Worm (Caenorhabditis elegans) whole organism, L3 larva: ENCODE measurements around the gene M02F4.2.

Experiments used
- R02D3.7 ChIP-seq: fragments of 150-350 bp; optimal IDR thresholded peaks from 2 replicates; lab custom pipeline; 2014; ENCODE audit warnings: missing biosample characterization, missing genetic modification characterization
- aly-2 ChIP-seq: fragments of 150-350 bp; optimal IDR thresholded peaks from 2 replicates; lab custom pipeline; 2014; ENCODE audit warnings: missing biosample characterization, missing genetic modification characterization
- ama-1 ChIP-seq: fragments of 150-350 bp; optimal IDR thresholded peaks from 2 replicates; lab custom pipeline; 2018
- egl-27 ChIP-seq: sonication (generic microtip); optimal IDR thresholded peaks from 4 replicates; lab custom pipeline; 2017; ENCODE audit warnings: missing biosample characterization, missing genetic modification reagents, missing genetic modification characterization
- nhr-237 ChIP-seq: fragments of 150-350 bp; optimal IDR thresholded peaks from 2 replicates; lab custom pipeline; 2014; ENCODE audit warnings: missing biosample characterization, missing genetic modification characterization
- nhr-76 ChIP-seq: fragments of 150-350 bp; sonication (generic microtip); optimal IDR thresholded peaks from 5 replicates; lab custom pipeline; 2014; ENCODE audit warnings: missing biosample characterization, missing genetic modification characterization
- nhr-77 ChIP-seq: fragments of 150-350 bp; optimal IDR thresholded peaks from 2 replicates; lab custom pipeline; 2014; ENCODE audit warnings: missing biosample characterization, missing genetic modification characterization
- snpc-4 ChIP-seq: fragments of 150-350 bp; optimal IDR thresholded peaks from 2 replicates; lab custom pipeline; 2014; ENCODE audit warnings: missing biosample characterization, missing genetic modification characterization

DNA sequence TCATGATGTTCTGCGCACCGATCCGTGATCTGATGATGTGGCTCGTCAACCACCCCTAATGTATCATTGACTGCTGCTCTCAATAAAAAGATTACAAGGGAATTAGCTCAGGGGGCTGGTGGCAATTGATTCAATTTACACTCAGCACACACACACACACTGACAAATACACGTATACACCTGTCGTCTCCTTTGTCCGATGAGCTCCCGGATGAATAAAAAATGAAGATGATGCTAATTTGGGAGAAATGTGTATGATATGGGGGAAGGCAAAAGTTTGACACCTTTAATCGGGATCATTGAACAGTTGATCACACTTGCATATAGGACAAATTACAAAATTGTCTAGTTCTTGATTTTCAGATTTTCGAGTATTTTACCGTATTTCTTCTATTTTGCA lies 32.9 kb upstream of the M02F4.2 start:
- no peak for TF ChIP-seq egl-27 (tag; lab: Kevin White, UChicago)
- no peak for TF ChIP-seq aly-2 (tag; lab: Kevin White, UChicago)
- no peak for TF ChIP-seq snpc-4 (tag; lab: Kevin White, UChicago)
- no peak for TF ChIP-seq ama-1
- TF ChIP-seq R02D3.7 (tag; lab: Kevin White, UChicago): no peak
- no peak for TF ChIP-seq nhr-77
- no peak for TF ChIP-seq nhr-237 (tag; lab: Kevin White, UChicago)
- TF ChIP-seq nhr-76 (tag; lab: Kevin White, UChicago): no peak
